Worm (Caenorhabditis elegans) whole organism, L2 larva: ENCODE data around the gene ZK892.5.

ENCODE experiments used
- ama-1 ChIP-seq: fragments of 150-350 bp; optimal IDR thresholded peaks from 2 replicates; lab custom pipeline; 2018; ENCODE audit warnings: inconsistent platforms
- elt-3 ChIP-seq: sonication (generic microtip); optimal IDR thresholded peaks from 2 replicates; lab custom pipeline; 2017; ENCODE audit warnings: missing biosample characterization, missing genetic modification characterization
- mdl-1 ChIP-seq, 2 experiments: fragments of 150-350 bp in 1 of 2; sonication (generic microtip) in 1 of 2; optimal IDR thresholded peaks; 2 replicates each; lab custom pipeline; 2017; ENCODE audit warnings: missing biosample characterization in 2 of 2, missing genetic modification characterization in 2 of 2
- snpc-4 ChIP-seq: fragments of 150-350 bp; optimal IDR thresholded peaks from 2 replicates; lab custom pipeline; 2014; ENCODE audit warnings: missing biosample characterization, missing genetic modification characterization
- unc-62 ChIP-seq: fragments of 150-350 bp; optimal IDR thresholded peaks from 2 replicates; lab custom pipeline; 2014; ENCODE audit warnings: missing biosample characterization, missing genetic modification reagents, missing genetic modification characterization

DNA sequence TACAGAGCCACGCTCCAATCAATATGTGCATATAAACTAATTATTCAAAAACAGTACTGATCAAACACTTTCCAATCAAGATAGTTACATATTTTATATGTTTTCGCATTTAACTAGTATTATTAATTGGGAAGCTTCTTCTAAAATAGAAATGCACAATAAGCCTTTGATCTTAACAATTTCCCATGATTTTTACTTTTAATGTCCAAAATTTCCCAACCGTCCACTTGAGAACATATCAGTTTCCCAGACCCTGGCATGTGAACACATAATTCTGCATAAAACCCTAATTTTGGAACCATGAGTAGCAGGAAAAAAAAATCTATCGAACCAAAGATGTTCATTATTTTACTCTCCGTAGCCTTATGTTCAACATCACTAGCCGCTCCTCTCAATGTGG lies 31.6 kb upstream of the ZK892.5 start, which contains the start of gene R53.8:
- no peak for TF ChIP-seq unc-62
- TF ChIP-seq elt-3: no peak
- TF ChIP-seq ama-1: no peak
- no peak for TF ChIP-seq mdl-1 (tag; optimal IDR thresholded peaks at IDR 0.05; lab: Kevin White, UChicago)
- no peak for TF ChIP-seq snpc-4 (tag; lab: Kevin White, UChicago)
